Fruit fly (Drosophila melanogaster): Measurements from ENCODE around the gene CG5071.

DNA sequence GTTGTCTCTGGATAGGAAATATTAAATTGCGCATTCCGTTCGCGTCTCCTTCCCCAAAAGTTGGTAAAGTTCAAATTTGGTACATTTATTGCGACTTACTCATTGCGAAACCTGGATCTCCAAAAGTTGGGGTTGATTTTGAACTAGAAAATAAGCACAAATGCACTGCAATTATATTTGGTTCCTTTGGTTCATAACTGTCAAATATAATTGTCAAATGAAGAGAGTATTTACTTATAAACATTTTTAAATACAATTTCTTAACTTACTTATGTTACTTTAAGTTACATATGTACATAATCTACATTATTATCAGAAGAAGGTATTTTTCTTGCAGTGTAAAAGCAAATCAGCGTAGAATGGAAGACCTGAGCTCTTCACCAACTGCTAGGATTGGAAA, 12.3 kb downstream of the CG5071 start:
- no peak for TF ChIP-seq Clk (GFP tag; optimal IDR thresholded peaks at IDR 0.05)
- TF ChIP-seq kay (GFP tag; ENCODE audit: borderline replicate concordance): no peak
- no peak for TF ChIP-seq CG1620 (GFP tag; optimal IDR thresholded peaks at IDR 0.05)
- no peak for TF ChIP-seq CG33017 (tag; optimal IDR thresholded peaks at IDR 0.05)
- no peak for TF ChIP-seq Mnt (GFP tag; optimal IDR thresholded peaks at IDR 0.05)
- TF ChIP-seq CG7101 (tag; optimal IDR thresholded peaks at IDR 0.05): no peak
- TF ChIP-seq bab1 (GFP tag; optimal IDR thresholded peaks at IDR 0.05): no peak
- no peak for TF ChIP-seq Hr96 (GFP tag; optimal IDR thresholded peaks at IDR 0.05)
- TF ChIP-seq cnc (optimal IDR thresholded peaks at IDR 0.05): no peak
